Fruit fly (Drosophila melanogaster): ENCODE data around the gene atk.
A peak's percentile ranks its signal among the peaks of the same experiment; 100 is the strongest.

Gene atk

dm6 chr3L:20494780-20495591, 30.3 kb upstream of the atk start, which contains the start of gene ZnT77C:
Gene ZnT77C, minus strand, starts transcription at chr3L:20494921.
- TF ChIP-seq CG17806 (tag; optimal IDR thresholded peaks at IDR 0.05): no peak
- TF ChIP-seq Pif1B (GFP tag; optimal IDR thresholded peaks at IDR 0.05): no peak
- no peak for TF ChIP-seq CG9948 (tag; optimal IDR thresholded peaks at IDR 0.05)
- no peak for TF ChIP-seq fd96Ca (GFP tag; IDR thresholded peaks at IDR 0.05)
- TF ChIP-seq CG15710 (tag; optimal IDR thresholded peaks at IDR 0.05): no peak
- no peak for TF ChIP-seq CG32121 (GFP tag; IDR thresholded peaks at IDR 0.05)

- peak; percentile 7 for TF ChIP-seq CG8301 (tag; optimal IDR thresholded peaks at IDR 0.05)
- peak; percentile 24 for TF ChIP-seq Ets98B (GFP tag; IDR thresholded peaks at IDR 0.05)
- no peak for TF ChIP-seq CG9948 (tag; optimal IDR thresholded peaks at IDR 0.05)
- no peak for TF ChIP-seq rn (GFP tag; IDR thresholded peaks at IDR 0.05)
- peak; percentile 23; the same call in 1 of the 2 replicates for TF ChIP-seq CG32121 (GFP tag; IDR thresholded peaks at IDR 0.05)
These were observed 29.6 kb upstream of the atk start for dm6 chr3L:20494262-20494601.

dm6 chr3L:20493417-20494261, 29.0 kb upstream of the atk start:
- TF ChIP-seq CG9948 (tag; optimal IDR thresholded peaks at IDR 0.05) (peak; percentile 81), Pif1A (GFP tag; optimal IDR thresholded peaks at IDR 0.05) (peak; percentile 83), CG15710 (tag; optimal IDR thresholded peaks at IDR 0.05) (peak; percentile 89), EcR (GFP tag; optimal IDR thresholded peaks at IDR 0.05) (peak; percentile 36), CG12605 (GFP tag; IDR thresholded peaks at IDR 0.05) (peak; percentile 88), CG10348 (GFP tag; IDR thresholded peaks at IDR 0.05) (0 out of 2 replicates have a peak, but pooled peaks have one; percentile 7), CG14655 (GFP tag; optimal IDR thresholded peaks at IDR 0.05) (peak; percentile 85), gl (tag; optimal IDR thresholded peaks at IDR 0.05) (peak; percentile 18), Pif1B (GFP tag; optimal IDR thresholded peaks at IDR 0.05) (peak; percentile 84), CG8159 (tag; optimal IDR thresholded peaks at IDR 0.05) (peak; percentile 90), fd96Ca (GFP tag; IDR thresholded peaks at IDR 0.05) (no peak), D1 (tag; optimal IDR thresholded peaks at IDR 0.05) (peak; percentile 67), rn (GFP tag; IDR thresholded peaks at IDR 0.05) (0 out of 2 replicates have a peak, but pooled peaks have one; percentile 35), Ets98B (GFP tag; IDR thresholded peaks at IDR 0.05) (peak; percentile 87), CG4496 (GFP tag; IDR thresholded peaks at IDR 0.05) (peak; percentile 86), CG34367 (tag; optimal IDR thresholded peaks at IDR 0.05) (peak; percentile 83), CG32121 (GFP tag; IDR thresholded peaks at IDR 0.05) (peak; percentile 92), Snoo (tag; optimal IDR thresholded peaks at IDR 0.05) (peak; percentile 89), CG8301 (tag; optimal IDR thresholded peaks at IDR 0.05) (peak; percentile 82), CG13204 (GFP tag; optimal IDR thresholded peaks at IDR 0.05) (no peak), CG17806 (tag; optimal IDR thresholded peaks at IDR 0.05) (peak; percentile 85)

- no peak for TF ChIP-seq CG14655 (GFP tag; optimal IDR thresholded peaks at IDR 0.05)
- TF ChIP-seq Ets98B (GFP tag; IDR thresholded peaks at IDR 0.05): no peak
- TF ChIP-seq Pif1A (GFP tag; optimal IDR thresholded peaks at IDR 0.05): no peak
- TF ChIP-seq Pif1B (GFP tag; optimal IDR thresholded peaks at IDR 0.05): no peak
- no peak for TF ChIP-seq CG32121 (GFP tag; IDR thresholded peaks at IDR 0.05)
- TF ChIP-seq CG13204 (GFP tag; optimal IDR thresholded peaks at IDR 0.05): no peak
- TF ChIP-seq CG34367 (tag; optimal IDR thresholded peaks at IDR 0.05): no peak
- TF ChIP-seq CG4496 (GFP tag; IDR thresholded peaks at IDR 0.05): no peak
- TF ChIP-seq CG15710 (tag; optimal IDR thresholded peaks at IDR 0.05): no peak
- TF ChIP-seq CG17806 (tag; optimal IDR thresholded peaks at IDR 0.05): no peak
- no peak for TF ChIP-seq D1 (tag; optimal IDR thresholded peaks at IDR 0.05)
- TF ChIP-seq gl (tag; optimal IDR thresholded peaks at IDR 0.05): no peak
- no peak for TF ChIP-seq CG12605 (GFP tag; IDR thresholded peaks at IDR 0.05)
- TF ChIP-seq CG8301 (tag; optimal IDR thresholded peaks at IDR 0.05): no peak
- no peak for TF ChIP-seq CG9948 (tag; optimal IDR thresholded peaks at IDR 0.05)
- TF ChIP-seq fd96Ca (GFP tag; IDR thresholded peaks at IDR 0.05): no peak
- no peak for TF ChIP-seq rn (GFP tag; IDR thresholded peaks at IDR 0.05)
- no peak for TF ChIP-seq Snoo (tag; optimal IDR thresholded peaks at IDR 0.05)
- TF ChIP-seq CG8159 (tag; optimal IDR thresholded peaks at IDR 0.05): no peak
These were observed 27.0 kb upstream of the atk start, which contains the start of gene ND-39 for dm6 chr3L:20491525-20492132. Gene ND-39, plus strand, starts transcription at chr3L:20492082.

- TF ChIP-seq Pif1B (GFP tag; optimal IDR thresholded peaks at IDR 0.05): no peak
- no peak for TF ChIP-seq CG14655 (GFP tag; optimal IDR thresholded peaks at IDR 0.05)
These were observed 23.0 kb upstream of the atk start for dm6 chr3L:20487649-20488048.

dm6 chr3L:20474789-20475208, 10.1 kb upstream of the atk start:
- TF ChIP-seq CG17806 (tag; optimal IDR thresholded peaks at IDR 0.05): peak; percentile 84
- no peak for TF ChIP-seq fd96Ca (GFP tag; IDR thresholded peaks at IDR 0.05)
- peak; percentile 90 for TF ChIP-seq Pif1A (GFP tag; optimal IDR thresholded peaks at IDR 0.05)
- TF ChIP-seq CG9948 (tag; optimal IDR thresholded peaks at IDR 0.05): peak; percentile 64
- peak; percentile 59 for TF ChIP-seq CG34367 (tag; optimal IDR thresholded peaks at IDR 0.05)
- no peak for TF ChIP-seq CG4496 (GFP tag; IDR thresholded peaks at IDR 0.05)
- TF ChIP-seq CG13204 (GFP tag; optimal IDR thresholded peaks at IDR 0.05): no peak
- TF ChIP-seq CG8159 (tag; optimal IDR thresholded peaks at IDR 0.05): peak; percentile 80
- TF ChIP-seq CG15710 (tag; optimal IDR thresholded peaks at IDR 0.05): peak; percentile 73
- no peak for TF ChIP-seq EcR (GFP tag; optimal IDR thresholded peaks at IDR 0.05)
- TF ChIP-seq CG14655 (GFP tag; optimal IDR thresholded peaks at IDR 0.05): peak; percentile 83
- TF ChIP-seq CG12605 (GFP tag; IDR thresholded peaks at IDR 0.05): no peak
- peak; percentile 83 for TF ChIP-seq Snoo (tag; optimal IDR thresholded peaks at IDR 0.05)
- TF ChIP-seq CG8301 (tag; optimal IDR thresholded peaks at IDR 0.05): peak; percentile 81
- TF ChIP-seq CG10348 (GFP tag; IDR thresholded peaks at IDR 0.05): no peak
- no peak for TF ChIP-seq Ets98B (GFP tag; IDR thresholded peaks at IDR 0.05)
- TF ChIP-seq gl (tag; optimal IDR thresholded peaks at IDR 0.05): peak; percentile 47
- peak; percentile 83 for TF ChIP-seq Pif1B (GFP tag; optimal IDR thresholded peaks at IDR 0.05)
- no peak for TF ChIP-seq CG32121 (GFP tag; IDR thresholded peaks at IDR 0.05)
- TF ChIP-seq rn (GFP tag; IDR thresholded peaks at IDR 0.05): no peak
- peak; percentile 75 for TF ChIP-seq D1 (tag; optimal IDR thresholded peaks at IDR 0.05)
